Fruit fly (Drosophila melanogaster) whole organism, embryonic: Measurements from ENCODE around the gene CG5062.

Source experiments
- CG11247 ChIP-seq: fragments of 200-800 bp; sonication (Bioruptor generic); IDR thresholded peaks from 2 replicates; pipeline ENCODE4 v1.3.6; 2022; ENCODE audit warnings: missing biosample characterization, missing genetic modification characterization
- CG18476 ChIP-seq: fragments of 200-800 bp; sonication (Bioruptor generic); optimal IDR thresholded peaks from 2 replicates; lab custom pipeline; 2016; ENCODE audit warnings: missing biosample characterization, mild to moderate bottlenecking, missing genetic modification characterization
- CG2889 ChIP-seq: fragments of 200-800 bp; sonication (Bioruptor generic); IDR thresholded peaks from 3 replicates; pipeline ENCODE4 v1.3.6; 2022; ENCODE audit warnings: missing biosample characterization, missing genetic modification characterization
- CG6689 ChIP-seq: fragments of 200-800 bp; sonication (Bioruptor generic); IDR thresholded peaks from 2 replicates; pipeline ENCODE4 v1.3.6; 2022; ENCODE audit warnings: missing biosample characterization, missing genetic modification characterization
- cg ChIP-seq: fragments of 200-800 bp; sonication (Bioruptor generic); optimal IDR thresholded peaks from 3 replicates; lab custom pipeline; 2019; ENCODE audit warnings: missing biosample characterization, mild to moderate bottlenecking, missing genetic modification characterization, moderate library complexity
- chif ChIP-seq, 2 experiments: fragments of 200-800 bp; sonication (Bioruptor generic); optimal IDR thresholded peaks; 3 replicates each; lab custom pipeline; 2016; ENCODE audit warnings: missing biosample characterization in 2 of 2, missing genetic modification characterization in 2 of 2
- dmrt11E ChIP-seq: fragments of 200-800 bp; sonication (Bioruptor generic); optimal IDR thresholded peaks from 3 replicates; lab custom pipeline; 2018; ENCODE audit warnings: missing biosample characterization, mild to moderate bottlenecking, missing genetic modification characterization, moderate library complexity
- phol ChIP-seq: fragments of 200-800 bp; sonication (Bioruptor generic); optimal IDR thresholded peaks from 3 replicates; lab custom pipeline; 2018; ENCODE audit warnings: missing biosample characterization, mild to moderate bottlenecking, missing genetic modification characterization, moderate library complexity
- sens-2 ChIP-seq: fragments of 200-800 bp; sonication (Bioruptor generic); IDR thresholded peaks from 2 replicates; pipeline ENCODE4 v1.3.6; 2022; ENCODE audit warnings: missing biosample characterization, missing genetic modification characterization
- zfh2 ChIP-seq: fragments of 200-800 bp; sonication (Bioruptor generic); optimal IDR thresholded peaks from 2 replicates; lab custom pipeline; 2016; ENCODE audit warnings: missing biosample characterization, missing genetic modification characterization

The CG5062 gene

dm6 chrX:5143810-5144209 lies 38.4 kb downstream of the CG5062 start (continued):
- TF ChIP-seq CG11247 (GFP tag; lab: Robert Waterston, UW): 0 out of 2 replicates have a peak, but pooled peaks have one; percentile 41

dm6 chrX:5131598-5131997 lies 50.6 kb downstream of the CG5062 start, which contains the start of gene Rpn13R:
TSS of gene Rpn13R (plus strand) at chrX:5131898.
- TF ChIP-seq cg (no peak), CG2889 (GFP tag; lab: Robert Waterston, UW) (no peak), sens-2 (GFP tag; lab: Robert Waterston, UW) (no peak), phol (tag; lab: Kevin White, UChicago) (no peak), zfh2 (GFP tag; lab: Kevin White, UChicago) (no peak), dmrt11E (no peak), chif (GFP tag; optimal IDR thresholded peaks at IDR 0.05; lab: Kevin White, UChicago) (no peak), CG18476 (no peak), CG6689 (GFP tag; lab: Robert Waterston, UW) (no peak)
